Fruit fly (Drosophila melanogaster) whole organism, embryonic: ENCODE measurements around the gene tai.

ENCODE experiments used
- Atf-2 ChIP-seq: fragments of 200-800 bp; sonication (Bioruptor generic); optimal IDR thresholded peaks from 2 replicates; lab custom pipeline; 2016; ENCODE audit warnings: missing biosample characterization, missing genetic modification characterization
- Awh ChIP-seq: fragments of 200-800 bp; sonication (Bioruptor generic); IDR thresholded peaks from 2 replicates; pipeline ENCODE4, ENCODE4 v1.3.6; 2022; ENCODE audit warnings: missing biosample characterization, missing genetic modification characterization
- B-H1 ChIP-seq: fragments of 200-800 bp; sonication (Bioruptor generic); IDR thresholded peaks from 3 replicates; pipeline ENCODE4 v1.3.6; 2022; ENCODE audit warnings: missing biosample characterization, missing genetic modification characterization
- CG10565 ChIP-seq: fragments of 200-800 bp; sonication (Bioruptor generic); optimal IDR thresholded peaks from 3 replicates; lab custom pipeline; 2016; ENCODE audit warnings: missing biosample characterization, mild to moderate bottlenecking, missing genetic modification characterization
- CG11398 ChIP-seq: fragments of 200-800 bp; sonication (Bioruptor generic); optimal IDR thresholded peaks from 2 replicates; lab custom pipeline; 2016; ENCODE audit warnings: missing biosample characterization, missing genetic modification characterization
- CG12104 ChIP-seq: fragments of 200-800 bp; sonication (Bioruptor generic); optimal IDR thresholded peaks from 3 replicates; lab custom pipeline; 2016; ENCODE audit warnings: missing biosample characterization, missing genetic modification characterization
- CG12219 ChIP-seq: fragments of 200-800 bp; sonication (Bioruptor generic); optimal IDR thresholded peaks from 3 replicates; lab custom pipeline; 2018; ENCODE audit warnings: missing biosample characterization, mild to moderate bottlenecking, missing genetic modification characterization
- CG13624 ChIP-seq: fragments of 200-800 bp; sonication (Bioruptor generic); optimal IDR thresholded peaks from 2 replicates; lab custom pipeline; 2016; ENCODE audit warnings: missing biosample characterization, missing genetic modification characterization
- CG1529 ChIP-seq: fragments of 200-800 bp; sonication (Bioruptor generic); optimal IDR thresholded peaks from 3 replicates; lab custom pipeline; 2018; ENCODE audit warnings: missing biosample characterization, missing genetic modification characterization
- CG15514 ChIP-seq: fragments of 200-800 bp; sonication (Bioruptor generic); optimal IDR thresholded peaks from 3 replicates; lab custom pipeline; 2017; ENCODE audit warnings: missing biosample characterization, missing genetic modification characterization, mild to moderate bottlenecking, moderate library complexity, missing genetic modification reagents
- CG1647 ChIP-seq: fragments of 200-800 bp; sonication (Bioruptor generic); optimal IDR thresholded peaks from 3 replicates; lab custom pipeline; 2016; ENCODE audit warnings: missing biosample characterization, missing genetic modification characterization
- CG1832 ChIP-seq: fragments of 200-800 bp; sonication (Bioruptor generic); optimal IDR thresholded peaks from 2 replicates; lab custom pipeline; 2017; ENCODE audit warnings: missing biosample characterization, mild to moderate bottlenecking, missing genetic modification characterization, inconsistent platforms
- CG18476 ChIP-seq: fragments of 200-800 bp; sonication (Bioruptor generic); optimal IDR thresholded peaks from 2 replicates; lab custom pipeline; 2016; ENCODE audit warnings: missing biosample characterization, mild to moderate bottlenecking, missing genetic modification characterization
- CG18599 ChIP-seq: fragments of 200-800 bp; sonication (Bioruptor generic); optimal IDR thresholded peaks from 3 replicates; lab custom pipeline; 2017; ENCODE audit warnings: missing biosample characterization, missing genetic modification characterization, mild to moderate bottlenecking, moderate library complexity, missing genetic modification reagents
- CG2875 ChIP-seq: fragments of 200-800 bp; sonication (Bioruptor generic); optimal IDR thresholded peaks from 2 replicates; lab custom pipeline; 2017; ENCODE audit warnings: missing biosample characterization, mild to moderate bottlenecking, missing genetic modification characterization, missing genetic modification reagents
- CG3163 ChIP-seq: fragments of 200-800 bp; sonication (Bioruptor generic); optimal IDR thresholded peaks from 3 replicates; lab custom pipeline; 2016; ENCODE audit warnings: missing biosample characterization, missing genetic modification characterization
- CG3838 ChIP-seq: fragments of 200-800 bp; sonication (Bioruptor generic); optimal IDR thresholded peaks from 3 replicates; lab custom pipeline; 2016; ENCODE audit warnings: missing biosample characterization, missing genetic modification characterization
- CG3847 ChIP-seq: fragments of 200-800 bp; sonication (Bioruptor generic); IDR thresholded peaks from 2 replicates; pipeline ENCODE4 v1.3.6; 2022; ENCODE audit warnings: missing biosample characterization, missing genetic modification characterization
- CG4328 ChIP-seq: fragments of 200-800 bp; sonication (Bioruptor generic); optimal IDR thresholded peaks from 3 replicates; lab custom pipeline; 2017; ENCODE audit warnings: missing biosample characterization, missing genetic modification reagents, missing genetic modification characterization
- CG7372 ChIP-seq: fragments of 200-800 bp; sonication (Bioruptor generic); IDR thresholded peaks from 2 replicates; pipeline ENCODE4 v1.3.6; 2022; ENCODE audit warnings: missing biosample characterization, missing genetic modification characterization
- CG7745 ChIP-seq: fragments of 200-800 bp; sonication (Bioruptor generic); optimal IDR thresholded peaks from 2 replicates; lab custom pipeline; 2018; ENCODE audit warnings: missing biosample characterization, mild to moderate bottlenecking, missing genetic modification characterization, moderate library complexity
- CG7839 ChIP-seq: fragments of 200-800 bp; sonication (Bioruptor generic); optimal IDR thresholded peaks from 3 replicates; lab custom pipeline; 2018; ENCODE audit warnings: missing biosample characterization, mild to moderate bottlenecking, missing genetic modification characterization, moderate library complexity
- CG8765 ChIP-seq: fragments of 200-800 bp; sonication (Bioruptor generic); IDR thresholded peaks from 2 replicates; pipeline ENCODE4 v1.3.6; 2022; ENCODE audit warnings: missing biosample characterization, missing genetic modification characterization
- CG9437 ChIP-seq: fragments of 200-800 bp; sonication (Bioruptor generic); optimal IDR thresholded peaks from 2 replicates; lab custom pipeline; 2018; ENCODE audit warnings: missing biosample characterization, mild to moderate bottlenecking, missing genetic modification characterization
- Camta ChIP-seq: fragments of 200-800 bp; sonication (Bioruptor generic); optimal IDR thresholded peaks from 2 replicates; lab custom pipeline; 2016; ENCODE audit warnings: missing biosample characterization, missing genetic modification characterization
- D19A ChIP-seq: fragments of 200-800 bp; optimal IDR thresholded peaks from 3 replicates; lab custom pipeline; 2019; ENCODE audit warnings: missing biosample characterization, mild to moderate bottlenecking, missing genetic modification characterization, moderate library complexity
- Dbx ChIP-seq: fragments of 200-800 bp; sonication (Bioruptor generic); IDR thresholded peaks from 3 replicates; pipeline ENCODE4 v1.3.6; 2022; ENCODE audit warnings: missing biosample characterization, missing genetic modification characterization
- GATAe ChIP-seq: fragments of 200-800 bp; sonication (Bioruptor generic); conservative IDR thresholded peaks from 2 replicates; pipeline ENCODE4 v1.3.6; 2022; ENCODE audit warnings: missing biosample characterization, missing genetic modification characterization
- Gug ChIP-seq: fragments of 200-800 bp; sonication (Bioruptor generic); IDR thresholded peaks from 4 replicates; pipeline ENCODE4 v1.3.6; 2022; ENCODE audit warnings: missing biosample characterization, missing genetic modification characterization
- H15 ChIP-seq: fragments of 200-800 bp; sonication (Bioruptor generic); IDR thresholded peaks from 3 replicates; pipeline ENCODE4 v1.3.6; 2022; ENCODE audit warnings: missing biosample characterization, missing genetic modification characterization
- HHEX ChIP-seq: fragments of 200-800 bp; sonication (Bioruptor generic); optimal IDR thresholded peaks from 3 replicates; lab custom pipeline; 2017; ENCODE audit warnings: missing biosample characterization, mild to moderate bottlenecking, missing genetic modification characterization, missing genetic modification reagents
- Hmx ChIP-seq: fragments of 200-800 bp; sonication (Bioruptor generic); optimal IDR thresholded peaks from 2 replicates; lab custom pipeline; 2016; ENCODE audit warnings: missing biosample characterization, missing genetic modification characterization
- Max ChIP-seq: fragments of 200-800 bp; sonication (Bioruptor generic); optimal IDR thresholded peaks from 2 replicates; lab custom pipeline; 2016; ENCODE audit warnings: missing biosample characterization, mild to moderate bottlenecking, missing genetic modification characterization
- Nf-YB ChIP-seq: fragments of 200-800 bp; sonication (Bioruptor generic); optimal IDR thresholded peaks from 3 replicates; lab custom pipeline; 2019; ENCODE audit warnings: missing biosample characterization, mild to moderate bottlenecking, missing genetic modification characterization, moderate library complexity
- Poxn ChIP-seq: fragments of 200-800 bp; sonication (Bioruptor generic); IDR thresholded peaks from 2 replicates; pipeline ENCODE4 v1.3.6; 2022; ENCODE audit warnings: missing biosample characterization, missing genetic modification characterization
- Ravus ChIP-seq: fragments of 200-800 bp; sonication (Bioruptor generic); IDR thresholded peaks from 2 replicates; pipeline ENCODE4 v1.3.6; 2022; ENCODE audit warnings: missing biosample characterization, missing genetic modification characterization
- Rx ChIP-seq: fragments of 200-800 bp; sonication (Bioruptor generic); IDR thresholded peaks from 2 replicates; pipeline ENCODE4 v1.3.6; 2022; ENCODE audit warnings: missing biosample characterization, missing genetic modification characterization
- Six4 ChIP-seq: fragments of 200-800 bp; sonication (Bioruptor generic); optimal IDR thresholded peaks from 2 replicates; lab custom pipeline; 2016; ENCODE audit warnings: missing biosample characterization, missing genetic modification characterization
- Usf ChIP-seq: fragments of 200-800 bp; sonication (Bioruptor generic); optimal IDR thresholded peaks from 2 replicates; lab custom pipeline; 2017; ENCODE audit warnings: missing genotype, missing biosample characterization, missing genetic modification characterization
- dan ChIP-seq: fragments of 200-800 bp; sonication (Bioruptor generic); IDR thresholded peaks from 2 replicates; pipeline ENCODE4 v1.3.6; 2022; ENCODE audit warnings: missing biosample characterization, missing genetic modification characterization
- dmrt99B ChIP-seq: fragments of 200-800 bp; sonication (Bioruptor generic); optimal IDR thresholded peaks from 2 replicates; lab custom pipeline; 2018; ENCODE audit warnings: missing biosample characterization, mild to moderate bottlenecking, missing genetic modification characterization, moderate library complexity
- eyg ChIP-seq: fragments of 200-800 bp; sonication (Bioruptor generic); optimal IDR thresholded peaks from 3 replicates; lab custom pipeline; 2016; ENCODE audit warnings: missing biosample characterization, missing genetic modification characterization
- hth ChIP-seq: fragments of >200 bp; optimal IDR thresholded peaks from 2 replicates; lab custom pipeline; 2017; ENCODE audit warnings: inconsistent platforms
- jigr1 ChIP-seq: fragments of 200-800 bp; sonication (Bioruptor generic); IDR thresholded peaks from 3 replicates; pipeline ENCODE4 v1.3.6; 2022; ENCODE audit warnings: missing biosample characterization, missing genetic modification characterization
- kah ChIP-seq: fragments of 200-800 bp; sonication (Bioruptor generic); optimal IDR thresholded peaks from 2 replicates; lab custom pipeline; 2018; ENCODE audit warnings: missing biosample characterization, mild to moderate bottlenecking, missing genetic modification characterization
- onecut ChIP-seq: fragments of 200-800 bp; sonication (Bioruptor generic); IDR thresholded peaks from 2 replicates; pipeline ENCODE4 v1.3.6; 2022; ENCODE audit warnings: missing biosample characterization, missing genetic modification characterization
- pfk ChIP-seq: fragments of 200-800 bp; sonication (Bioruptor generic); optimal IDR thresholded peaks from 2 replicates; lab custom pipeline; 2018; ENCODE audit warnings: missing biosample characterization, mild to moderate bottlenecking, missing genetic modification characterization, moderate library complexity
- ranshi ChIP-seq: fragments of 200-800 bp; sonication (Bioruptor generic); IDR thresholded peaks from 2 replicates; pipeline ENCODE4 v1.3.6; 2022; ENCODE audit warnings: missing biosample characterization, missing genetic modification characterization
- row ChIP-seq: fragments of 200-800 bp; sonication (Bioruptor generic); IDR thresholded peaks from 3 replicates; pipeline ENCODE4 v1.3.6; 2022; ENCODE audit warnings: missing biosample characterization, missing genetic modification characterization
- slou ChIP-seq: fragments of 200-800 bp; sonication (Bioruptor generic); optimal IDR thresholded peaks from 3 replicates; lab custom pipeline; 2016; ENCODE audit warnings: missing biosample characterization, missing genetic modification characterization
- stwl ChIP-seq: fragments of 200-800 bp; sonication (Bioruptor generic); optimal IDR thresholded peaks from 3 replicates; lab custom pipeline; 2018; ENCODE audit warnings: missing biosample characterization, mild to moderate bottlenecking, missing genetic modification characterization, moderate library complexity
- trh ChIP-seq: fragments of 200-800 bp; sonication (Bioruptor generic); optimal IDR thresholded peaks from 2 replicates; lab custom pipeline; 2016; ENCODE audit warnings: missing biosample characterization, missing genetic modification characterization
- tx ChIP-seq: fragments of 200-800 bp; sonication (Bioruptor generic); optimal IDR thresholded peaks from 2 replicates; lab custom pipeline; 2016; ENCODE audit warnings: missing biosample characterization, missing genetic modification characterization

tai gene

DNA sequence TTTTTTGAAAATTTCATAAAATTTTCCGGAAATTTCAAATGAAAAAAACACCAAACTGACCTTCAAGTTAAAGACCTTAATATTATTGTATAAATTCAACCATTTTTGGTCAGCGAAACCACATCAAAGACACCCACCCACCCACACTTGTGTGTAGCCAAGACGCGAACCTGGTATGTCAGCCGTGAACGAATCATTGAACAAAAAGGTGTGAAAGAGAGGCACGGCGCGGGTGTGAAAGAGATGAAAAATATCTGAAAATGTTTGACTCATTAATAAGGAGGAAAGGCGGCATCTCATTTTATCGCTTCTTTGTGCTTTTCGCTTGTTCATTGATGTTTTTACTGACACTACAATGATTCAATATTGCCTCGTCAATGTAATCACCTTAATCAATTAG is 8.2 kb upstream of the tai start (continued):
- TF ChIP-seq pfk (no peak), CG12219 (GFP tag; lab: Kevin White, UChicago) (no peak), ranshi (no peak), CG1832 (peak; percentile 68), Awh (GFP tag; lab: Robert Waterston, UW) (peak; percentile 62; the same call in 1 of the 2 replicates), stwl (peak; percentile 85), CG4328 (GFP tag; lab: Kevin White, UChicago) (no peak), CG3847 (GFP tag; lab: Robert Waterston, UW) (no peak), Nf-YB (GFP tag; lab: Kevin White, UChicago) (no peak), Max (no peak), Usf (GFP tag; lab: Kevin White, UChicago) (no peak), D19A (tag; lab: Kevin White, UChicago) (no peak), trh (GFP tag; lab: Kevin White, UChicago) (no peak), HHEX (GFP tag; lab: Kevin White, UChicago) (no peak), CG11398 (no peak), dan (GFP tag; lab: Robert Waterston, UW) (no peak), GATAe (no peak), H15 (GFP tag; lab: Robert Waterston, UW) (no peak), row (GFP tag; lab: Robert Waterston, UW) (no peak), CG2875 (GFP tag; lab: Kevin White, UChicago) (no peak), B-H1 (no peak), CG18476 (GFP tag; lab: Kevin White, UChicago) (no peak), Six4 (GFP tag; lab: Kevin White, UChicago) (no peak), hth (lab: Kevin White, UChicago) (no peak), CG13624 (peak; percentile 17), tx (no peak), CG7745 (tag; lab: Kevin White, UChicago) (no peak), kah (GFP tag; lab: Kevin White, UChicago) (no peak), Gug (GFP tag; lab: Robert Waterston, UW) (no peak), eyg (no peak), Camta (no peak), jigr1 (GFP tag; lab: Robert Waterston, UW) (no peak), Poxn (GFP tag; lab: Robert Waterston, UW) (no peak), CG1647 (GFP tag; lab: Kevin White, UChicago) (no peak), CG7839 (tag; lab: Kevin White, UChicago) (peak; percentile 13), Rx (GFP tag; lab: Robert Waterston, UW) (no peak; the same call in 1 of the 2 replicates), CG10565 (GFP tag; lab: Kevin White, UChicago) (no peak), CG8765 (no peak), dmrt99B (tag; lab: Kevin White, UChicago) (no peak), CG3163 (GFP tag; lab: Kevin White, UChicago) (no peak), onecut (GFP tag; lab: Robert Waterston, UW) (no peak), CG3838 (GFP tag; lab: Kevin White, UChicago) (no peak), CG18599 (GFP tag; lab: Kevin White, UChicago) (no peak), CG12104 (GFP tag; lab: Kevin White, UChicago) (no peak), CG9437 (GFP tag; lab: Kevin White, UChicago) (no peak), slou (GFP tag; lab: Kevin White, UChicago) (no peak), Dbx (GFP tag; lab: Robert Waterston, UW) (peak; percentile 17; the same call in 1 of the 3 replicates), Atf-2 (no peak), CG7372 (no peak), Hmx (no peak), CG15514 (GFP tag; lab: Kevin White, UChicago) (peak; percentile 61), Ravus (no peak), CG1529 (GFP tag; lab: Kevin White, UChicago) (no peak)
